Worm (Caenorhabditis elegans): ENCODE data around the gene snu-66.

- TF ChIP-seq ctbp-1 (GFP tag; IDR thresholded peaks at IDR 0.05) (no peak), pha-4 (GFP tag; IDR thresholded peaks at IDR 0.05) (no peak), pha-4 (tag; optimal IDR thresholded peaks at IDR 0.05) (no peak), zfp-2 (tag; optimal IDR thresholded peaks at IDR 0.05) (no peak), nhr-237 (tag; optimal IDR thresholded peaks at IDR 0.05) (no peak), aly-2 (tag; optimal IDR thresholded peaks at IDR 0.05) (no peak), hif-1 (tag; optimal IDR thresholded peaks at IDR 0.05) (no peak), set-16 (GFP tag; IDR thresholded peaks at IDR 0.05) (no peak), dmd-6 (GFP tag; IDR thresholded peaks at IDR 0.05) (no peak), skn-1 (tag; optimal IDR thresholded peaks at IDR 0.05) (no peak)
These were observed 22.8 kb upstream of the snu-66 start, which contains the start of gene C50E3.7 for ce11 chrV:7598269-7598668.

All from whole organism, L4 larva.